Fruit fly (Drosophila melanogaster) whole organism, pupa: ENCODE data around the gene salt.

ENCODE experiments used
- CG13204 ChIP-seq: fragments of 200-800 bp; sonication (Bioruptor generic); optimal IDR thresholded peaks from 2 replicates; lab custom pipeline; 2018; ENCODE audit warnings: missing biosample characterization, mild to moderate bottlenecking, missing genetic modification characterization, moderate library complexity
- CG15710 ChIP-seq: fragments of 200-800 bp; sonication (Bioruptor generic); optimal IDR thresholded peaks from 2 replicates; lab custom pipeline; 2018; ENCODE audit warnings: missing biosample characterization, mild to moderate bottlenecking, missing genetic modification characterization, moderate library complexity
- CG32121 ChIP-seq: fragments of 200-800 bp; sonication (Bioruptor generic); IDR thresholded peaks from 2 replicates; pipeline ENCODE4 v1.3.6; 2022; ENCODE audit warnings: missing biosample characterization, missing genetic modification characterization
- CG34367 ChIP-seq: fragments of 200-800 bp; sonication (Bioruptor generic); optimal IDR thresholded peaks from 2 replicates; lab custom pipeline; 2018; ENCODE audit warnings: missing biosample characterization, mild to moderate bottlenecking, missing genetic modification characterization
- CG4496 ChIP-seq: fragments of 200-800 bp; sonication (Bioruptor generic); IDR thresholded peaks from 3 replicates; pipeline ENCODE4 v1.3.6; 2022; ENCODE audit warnings: missing biosample characterization, missing genetic modification characterization
- CG8159 ChIP-seq: fragments of 200-800 bp; sonication (Bioruptor generic); optimal IDR thresholded peaks from 3 replicates; lab custom pipeline; 2018; ENCODE audit warnings: missing biosample characterization, mild to moderate bottlenecking, missing genetic modification characterization, moderate library complexity
- CG9948 ChIP-seq: fragments of 200-800 bp; sonication (Bioruptor generic); optimal IDR thresholded peaks from 2 replicates; lab custom pipeline; 2018; ENCODE audit warnings: missing biosample characterization, mild to moderate bottlenecking, missing genetic modification characterization, moderate library complexity
- Ets98B ChIP-seq: fragments of 200-800 bp; sonication (Bioruptor generic); IDR thresholded peaks from 2 replicates; pipeline ENCODE4 v1.3.6; 2022; ENCODE audit warnings: missing biosample characterization, missing genetic modification characterization
- rn ChIP-seq: fragments of 200-800 bp; sonication (Bioruptor generic); IDR thresholded peaks from 2 replicates; pipeline ENCODE4 v1.3.6; 2022; ENCODE audit warnings: missing biosample characterization, missing genetic modification characterization

dm6 chr3R:31771790-31772576 is 17.5 kb upstream of the salt start, which contains the start of the genes betaGlu and sip3:
- TF ChIP-seq CG4496 (GFP tag; lab: Robert Waterston, UW) (no peak), CG32121 (GFP tag; lab: Robert Waterston, UW) (no peak), CG8159 (tag; lab: Kevin White, UChicago) (no peak), Ets98B (GFP tag; lab: Robert Waterston, UW) (no peak), rn (no peak), CG13204 (GFP tag; lab: Kevin White, UChicago) (no peak), CG34367 (tag; lab: Kevin White, UChicago) (no peak), CG15710 (tag; lab: Kevin White, UChicago) (no peak), CG9948 (tag; lab: Kevin White, UChicago) (no peak)
